Worm (Caenorhabditis elegans): ENCODE data around the gene ifd-1.

ce11 chrX:8805475-8805874 lies 18.8 kb downstream of the ifd-1 start:
- TF ChIP-seq D1046.2 (GFP tag; IDR thresholded peaks at IDR 0.05) (no peak), unc-62 (GFP tag; optimal IDR thresholded peaks at IDR 0.05 in 1 of 2) (no peak), unc-62 (tag; optimal IDR thresholded peaks at IDR 0.05) (no peak), skn-1 (tag; optimal IDR thresholded peaks at IDR 0.05) (no peak), Y5F2A.4 (GFP tag; optimal IDR thresholded peaks at IDR 0.05) (no peak), dmd-9 (GFP tag; IDR thresholded peaks at IDR 0.05) (no peak), F37D6.2 (tag; optimal IDR thresholded peaks at IDR 0.05) (no peak), nhr-6 (tag; optimal IDR thresholded peaks at IDR 0.05) (no peak), mdt-29 (GFP tag; IDR thresholded peaks at IDR 0.05) (no peak), dmd-6 (GFP tag; IDR thresholded peaks at IDR 0.05) (no peak), ama-1 (optimal IDR thresholded peaks at IDR 0.05) (no peak), nhr-48 (tag; optimal IDR thresholded peaks at IDR 0.05) (no peak), madf-9 (GFP tag; conservative IDR thresholded peaks at IDR 0.05) (no peak), attf-4 (tag; optimal IDR thresholded peaks at IDR 0.05) (no peak), mep-1 (tag; optimal IDR thresholded peaks at IDR 0.05) (no peak)

Data from whole organism, L4 larva.